Fruit fly (Drosophila melanogaster) S2 (cell line): Measurements from ENCODE around the gene Zw10.

ENCODE experiments used
- CG8478 ChIP-seq: fragments of >200 bp; optimal IDR thresholded peaks from 2 replicates; lab custom pipeline; 2018
- CTCF ChIP-seq, 2 experiments: fragments of >200 bp; optimal IDR thresholded peaks; 2 replicates each; lab custom pipeline; 2018

DNA sequence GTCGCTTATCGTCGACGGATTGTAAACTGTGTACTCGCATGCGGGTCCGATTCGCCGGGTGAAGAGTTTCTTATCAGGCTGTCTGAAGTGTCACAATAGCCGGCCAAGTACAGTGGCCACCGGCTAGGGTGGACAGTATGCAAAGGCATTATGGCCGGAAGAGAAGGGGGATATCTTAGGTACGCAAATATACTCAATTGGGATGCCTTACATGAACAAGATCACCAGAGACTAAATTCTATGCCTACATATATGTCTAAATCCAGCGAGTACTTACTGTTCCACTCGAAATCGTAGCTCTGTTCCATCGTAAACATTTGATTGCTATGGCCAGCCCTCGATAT lies 10.3 kb upstream of the Zw10 start:
- TF ChIP-seq CG8478 (lab: Kevin White, UChicago) (no peak), CTCF (optimal IDR thresholded peaks at IDR 0.05; lab: Kevin White, UChicago) (no peak)
